Fruit fly (Drosophila melanogaster) whole organism, embryonic: ENCODE results near the gene CG8349.

ENCODE experiments used
- ATbp ChIP-seq: fragments of 200-800 bp; sonication (Bioruptor generic); optimal IDR thresholded peaks from 2 replicates; lab custom pipeline; 2017; ENCODE audit warnings: missing biosample characterization, mild to moderate bottlenecking, missing genetic modification characterization, missing genetic modification reagents
- Asciz ChIP-seq: fragments of 200-800 bp; sonication (Bioruptor generic); optimal IDR thresholded peaks from 2 replicates; lab custom pipeline; 2017; ENCODE audit warnings: missing biosample characterization, mild to moderate bottlenecking, missing genetic modification characterization, missing genetic modification reagents
- Atf6 ChIP-seq: fragments of 200-800 bp; sonication (Bioruptor generic); IDR thresholded peaks from 2 replicates; pipeline ENCODE4 v1.3.6; 2022; ENCODE audit warnings: missing biosample characterization, missing genetic modification characterization
- Bdp1 ChIP-seq: fragments of 200-800 bp; sonication (Bioruptor generic); optimal IDR thresholded peaks from 3 replicates; lab custom pipeline; 2016; ENCODE audit warnings: missing biosample characterization, missing genetic modification characterization
- C15 ChIP-seq: fragments of 200-800 bp; sonication (Bioruptor generic); IDR thresholded peaks from 3 replicates; pipeline ENCODE4 v1.3.6; 2022; ENCODE audit warnings: missing biosample characterization, missing genetic modification characterization
- CG10209 ChIP-seq: fragments of 200-800 bp; sonication (Bioruptor generic); optimal IDR thresholded peaks from 3 replicates; lab custom pipeline; 2017; ENCODE audit warnings: missing biosample characterization, mild to moderate bottlenecking, missing genetic modification characterization, missing genetic modification reagents
- CG10654 ChIP-seq: fragments of 200-800 bp; sonication (Bioruptor generic); optimal IDR thresholded peaks from 2 replicates; lab custom pipeline; 2016; ENCODE audit warnings: missing biosample characterization, missing genetic modification characterization
- CG10959 ChIP-seq: fragments of 200-800 bp; sonication (Bioruptor generic); IDR thresholded peaks from 2 replicates; pipeline ENCODE4 v1.3.6; 2022; ENCODE audit warnings: missing biosample characterization, missing genetic modification characterization
- CG14014 ChIP-seq: fragments of 200-800 bp; sonication (Bioruptor generic); IDR thresholded peaks from 2 replicates; pipeline ENCODE4 v1.3.6; 2022; ENCODE audit warnings: missing biosample characterization, missing genetic modification characterization
- CG1529 ChIP-seq: fragments of 200-800 bp; sonication (Bioruptor generic); optimal IDR thresholded peaks from 3 replicates; lab custom pipeline; 2018; ENCODE audit warnings: missing biosample characterization, missing genetic modification characterization
- CG18262 ChIP-seq: fragments of 200-800 bp; optimal IDR thresholded peaks from 3 replicates; lab custom pipeline; 2019; ENCODE audit warnings: missing biosample characterization, mild to moderate bottlenecking, missing genetic modification characterization, moderate library complexity
- CG2199 ChIP-seq: fragments of 200-800 bp; sonication (Bioruptor generic); IDR thresholded peaks from 3 replicates; pipeline ENCODE4 v1.3.6; 2022; ENCODE audit warnings: missing biosample characterization, missing genetic modification characterization
- CG2678 ChIP-seq: fragments of 200-800 bp; sonication (Bioruptor generic); optimal IDR thresholded peaks from 3 replicates; lab custom pipeline; 2019; ENCODE audit warnings: missing biosample characterization, mild to moderate bottlenecking, missing genetic modification characterization, moderate library complexity
- CG32772 ChIP-seq: fragments of 200-800 bp; sonication (Bioruptor generic); IDR thresholded peaks from 2 replicates; pipeline ENCODE4 v1.3.6; 2022; ENCODE audit warnings: missing biosample characterization, missing genetic modification characterization
- CG3838 ChIP-seq: fragments of 200-800 bp; sonication (Bioruptor generic); optimal IDR thresholded peaks from 3 replicates; lab custom pipeline; 2016; ENCODE audit warnings: missing biosample characterization, missing genetic modification characterization
- CG5953 ChIP-seq: fragments of 200-800 bp; sonication (Bioruptor generic); IDR thresholded peaks from 2 replicates; pipeline ENCODE4 v1.3.6; 2022; ENCODE audit warnings: missing biosample characterization, missing genetic modification characterization
- CG8089 ChIP-seq: fragments of 200-800 bp; sonication (Bioruptor generic); optimal IDR thresholded peaks from 3 replicates; lab custom pipeline; 2016; ENCODE audit warnings: missing biosample characterization, missing genetic modification characterization
- D ChIP-seq, 2 experiments: fragments of 200-800 bp in 1 of 2; fragments of >200 bp in 1 of 2; sonication (Bioruptor generic) in 1 of 2; optimal IDR thresholded peaks; 2 replicates in 1 of 2; 3 replicates in 1 of 2; lab custom pipeline; 2017; ENCODE audit warnings: mild to moderate bottlenecking in 1 of 2, missing biosample characterization in 1 of 2, missing genetic modification characterization in 1 of 2, missing genetic modification reagents in 1 of 2
- Dp ChIP-seq: fragments of 200-800 bp; sonication (Bioruptor generic); optimal IDR thresholded peaks from 2 replicates; lab custom pipeline; 2018; ENCODE audit warnings: missing biosample characterization, mild to moderate bottlenecking, missing genetic modification characterization, moderate library complexity
- Dref ChIP-seq: fragments of 200-800 bp; sonication (Bioruptor generic); IDR thresholded peaks from 2 replicates; pipeline ENCODE4 v1.3.6; 2022; ENCODE audit warnings: missing biosample characterization, missing genetic modification characterization
- Elba2 ChIP-seq: fragments of 200-800 bp; sonication (Bioruptor generic); optimal IDR thresholded peaks from 3 replicates; lab custom pipeline; 2016; ENCODE audit warnings: missing biosample characterization, missing genetic modification characterization
- Hand ChIP-seq: fragments of 200-800 bp; sonication (Bioruptor generic); optimal IDR thresholded peaks from 2 replicates; lab custom pipeline; 2017; ENCODE audit warnings: mild to moderate bottlenecking, missing biosample characterization, missing genetic modification reagents, missing genetic modification characterization
- Hmr ChIP-seq: fragments of 200-800 bp; sonication (Bioruptor generic); optimal IDR thresholded peaks from 3 replicates; lab custom pipeline; 2017; ENCODE audit warnings: mild to moderate bottlenecking, missing biosample characterization, missing genetic modification reagents, missing genetic modification characterization
- Hmx ChIP-seq: fragments of 200-800 bp; sonication (Bioruptor generic); optimal IDR thresholded peaks from 2 replicates; lab custom pipeline; 2016; ENCODE audit warnings: missing biosample characterization, missing genetic modification characterization
- Jarid2 ChIP-seq: fragments of 200-800 bp; sonication (Bioruptor generic); optimal IDR thresholded peaks from 3 replicates; lab custom pipeline; 2017; ENCODE audit warnings: mild to moderate bottlenecking, missing biosample characterization, missing genetic modification reagents, missing genetic modification characterization
- MBD-R2 ChIP-seq: fragments of 200-800 bp; sonication (Bioruptor generic); IDR thresholded peaks from 2 replicates; pipeline ENCODE4 v1.3.6; 2022; ENCODE audit warnings: missing biosample characterization, missing genetic modification characterization
- Mrtf ChIP-seq: fragments of 200-800 bp; sonication (Bioruptor generic); IDR thresholded peaks from 3 replicates; pipeline ENCODE4 v1.3.6; 2022; ENCODE audit warnings: missing biosample characterization, missing genetic modification characterization
- Nf-YA ChIP-seq: fragments of 200-800 bp; sonication (Bioruptor generic); IDR thresholded peaks from 2 replicates; pipeline ENCODE4 v1.3.6; 2022; ENCODE audit warnings: missing biosample characterization, missing genetic modification characterization
- Rfx ChIP-seq: fragments of 200-800 bp; sonication (Bioruptor generic); IDR thresholded peaks from 2 replicates; pipeline ENCODE4 v1.3.6; 2022; ENCODE audit warnings: missing biosample characterization, missing genetic modification characterization
- Sin3A ChIP-seq: fragments of >200 bp; optimal IDR thresholded peaks from 2 replicates; lab custom pipeline; 2018
- Vsx1 ChIP-seq: fragments of 200-800 bp; sonication (Bioruptor generic); optimal IDR thresholded peaks from 2 replicates; lab custom pipeline; 2017; ENCODE audit warnings: missing biosample characterization, mild to moderate bottlenecking, missing genetic modification characterization, missing genetic modification reagents
- br ChIP-seq: fragments of >200 bp; optimal IDR thresholded peaks from 2 replicates; lab custom pipeline; 2017
- crol ChIP-seq: fragments of 200-800 bp; sonication (Bioruptor generic); IDR thresholded peaks from 2 replicates; pipeline ENCODE4 v1.3.6; 2022; ENCODE audit warnings: missing biosample characterization, missing genetic modification characterization
- cwo ChIP-seq: fragments of 200-800 bp; sonication (Bioruptor generic); optimal IDR thresholded peaks from 3 replicates; lab custom pipeline; 2017; ENCODE audit warnings: missing biosample characterization, missing genetic modification characterization, mild to moderate bottlenecking, moderate library complexity, missing genetic modification reagents
- ems ChIP-seq: fragments of 200-800 bp; sonication (Bioruptor generic); optimal IDR thresholded peaks from 3 replicates; lab custom pipeline; 2016; ENCODE audit warnings: missing biosample characterization, missing genetic modification characterization
- eve ChIP-seq, 2 experiments: fragments of >200 bp; optimal IDR thresholded peaks; 2 replicates each; lab custom pipeline; 2017; ENCODE audit warnings: missing biosample characterization in 2 of 2, missing genetic modification characterization in 2 of 2
- ewg ChIP-seq: fragments of 200-800 bp; sonication (Bioruptor generic); optimal IDR thresholded peaks from 3 replicates; lab custom pipeline; 2017; ENCODE audit warnings: mild to moderate bottlenecking, missing biosample characterization, missing genetic modification reagents, missing genetic modification characterization
- fru ChIP-seq: fragments of >200 bp; optimal IDR thresholded peaks from 2 replicates; lab custom pipeline; 2017
- gfzf ChIP-seq: fragments of 200-800 bp; sonication (Bioruptor generic); optimal IDR thresholded peaks from 2 replicates; lab custom pipeline; 2016; ENCODE audit warnings: missing biosample characterization, mild to moderate bottlenecking, missing genetic modification characterization, moderate library complexity
- gro ChIP-seq: fragments of 200-800 bp; sonication (Bioruptor generic); optimal IDR thresholded peaks from 2 replicates; lab custom pipeline; 2016; ENCODE audit warnings: missing biosample characterization, missing genetic modification characterization
- ham ChIP-seq: fragments of 200-800 bp; sonication (Bioruptor generic); IDR thresholded peaks from 2 replicates; pipeline ENCODE4 v1.3.6; 2022; ENCODE audit warnings: missing biosample characterization, missing genetic modification characterization
- hb ChIP-seq: fragments of 200-800 bp; sonication (Bioruptor generic); IDR thresholded peaks from 3 replicates; pipeline ENCODE4 v1.3.6; 2022; ENCODE audit warnings: missing biosample characterization, missing genetic modification characterization; ENCODE audit not compliant: partially characterized antibody
- insv ChIP-seq, 2 experiments: fragments of 200-800 bp; sonication (Bioruptor generic); optimal IDR thresholded peaks; 3 replicates each; lab custom pipeline; 2016 to 2018; ENCODE audit warnings: missing biosample characterization in 2 of 2, missing genetic modification characterization in 2 of 2
- mam ChIP-seq: fragments of 200-800 bp; sonication (Bioruptor generic); optimal IDR thresholded peaks from 3 replicates; lab custom pipeline; 2016; ENCODE audit warnings: missing biosample characterization, missing genetic modification characterization
- org-1 ChIP-seq: fragments of 200-800 bp; sonication (Bioruptor generic); optimal IDR thresholded peaks from 2 replicates; lab custom pipeline; 2017; ENCODE audit warnings: missing biosample characterization, missing genetic modification characterization
- pfk ChIP-seq: fragments of 200-800 bp; sonication (Bioruptor generic); optimal IDR thresholded peaks from 2 replicates; lab custom pipeline; 2018; ENCODE audit warnings: missing biosample characterization, mild to moderate bottlenecking, missing genetic modification characterization, moderate library complexity
- psq ChIP-seq: fragments of 200-800 bp; sonication (Bioruptor generic); optimal IDR thresholded peaks from 2 replicates; lab custom pipeline; 2017; ENCODE audit warnings: missing biosample characterization, missing genetic modification characterization
- scrt ChIP-seq: fragments of 200-800 bp; sonication (Bioruptor generic); optimal IDR thresholded peaks from 2 replicates; lab custom pipeline; 2018; ENCODE audit warnings: missing biosample characterization, mild to moderate bottlenecking, missing genetic modification characterization, moderate library complexity
- shn ChIP-seq: fragments of 200-800 bp; sonication (Bioruptor generic); optimal IDR thresholded peaks from 3 replicates; lab custom pipeline; 2016; ENCODE audit warnings: missing biosample characterization, missing genetic modification characterization
- tap ChIP-seq: fragments of 200-800 bp; optimal IDR thresholded peaks from 3 replicates; lab custom pipeline; 2019; ENCODE audit warnings: missing biosample characterization, mild to moderate bottlenecking, missing genetic modification characterization, moderate library complexity
- vvl ChIP-seq: fragments of 200-800 bp; sonication (Bioruptor generic); IDR thresholded peaks from 2 replicates; pipeline ENCODE4 v1.3.6; 2022; ENCODE audit warnings: missing biosample characterization, missing genetic modification characterization
- z ChIP-seq: fragments of 200-800 bp; sonication (Bioruptor generic); IDR thresholded peaks from 3 replicates; pipeline ENCODE4 v1.3.6; 2022; ENCODE audit warnings: missing biosample characterization, missing genetic modification characterization

CG8349 gene

DNA sequence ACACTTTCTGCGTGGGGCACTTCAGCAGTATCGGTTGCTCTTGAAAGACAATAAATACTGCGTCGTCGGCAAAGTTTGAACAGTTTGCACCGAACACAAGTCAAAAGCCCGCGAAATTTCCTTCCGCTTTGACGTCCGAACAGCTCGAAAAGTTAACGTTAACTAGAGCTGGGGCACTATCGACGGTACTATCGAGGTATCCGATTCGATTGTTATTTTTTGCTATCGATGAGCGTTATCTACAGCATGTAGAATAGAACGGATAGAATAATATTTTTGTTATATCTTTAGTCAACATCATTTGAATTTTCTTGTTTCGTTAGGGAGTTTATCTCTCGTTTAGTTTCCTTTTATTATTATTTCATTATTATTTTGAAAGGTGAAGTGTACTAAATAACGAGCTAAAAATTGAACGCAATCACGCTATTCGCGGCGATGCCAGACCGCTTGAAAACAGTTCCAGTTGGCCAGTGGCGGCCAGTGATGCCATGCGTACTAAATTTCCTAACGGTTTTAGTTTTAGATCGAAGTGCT is 24.1 kb downstream of the CG8349 start, which contains the start of gene Pvr:
Gene Pvr, minus strand, starts transcription at position 167 of the 534 bp plus-strand sequence.
- TF ChIP-seq Elba2 (GFP tag; lab: Kevin White, UChicago) (no peak), CG14014 (GFP tag; lab: Robert Waterston, UW) (no peak), CG18262 (no peak), Sin3A (lab: Kevin White, UChicago) (peak; percentile 82), ewg (GFP tag; lab: Kevin White, UChicago) (no peak), Rfx (GFP tag; lab: Robert Waterston, UW) (peak; percentile 26; the same call in 1 of the 2 replicates), scrt (GFP tag; lab: Kevin White, UChicago) (no peak), D (optimal IDR thresholded peaks at IDR 0.05; lab: Kevin White, UChicago) (no peak), D (GFP tag; optimal IDR thresholded peaks at IDR 0.05; lab: Kevin White, UChicago) (no peak), Atf6 (GFP tag; lab: Robert Waterston, UW) (no peak), tap (no peak), CG10959 (no peak), br (lab: Kevin White, UChicago) (no peak), ems (GFP tag; lab: Kevin White, UChicago) (peak; percentile 32), ham (GFP tag; lab: Robert Waterston, UW) (no peak), cwo (GFP tag; lab: Kevin White, UChicago) (no peak), mam (GFP tag; lab: Kevin White, UChicago) (no peak), org-1 (GFP tag; lab: Kevin White, UChicago) (no peak), pfk (GFP tag; lab: Kevin White, UChicago) (no peak), Nf-YA (GFP tag; lab: Robert Waterston, UW) (no peak), Dp (GFP tag; lab: Kevin White, UChicago) (peak; percentile 66), crol (no peak), gfzf (GFP tag; lab: Kevin White, UChicago) (peak; percentile 12), CG8089 (GFP tag; lab: Kevin White, UChicago) (no peak), CG2199 (GFP tag; lab: Robert Waterston, UW) (no peak), CG2678 (no peak), hb (GFP tag; lab: Robert Waterston, UW) (peak; percentile 89), insv (GFP tag; optimal IDR thresholded peaks at IDR 0.05; lab: Kevin White, UChicago) (no peak), CG5953 (GFP tag; lab: Robert Waterston, UW) (no peak), MBD-R2 (GFP tag; lab: Robert Waterston, UW) (peak; percentile 34; the same call in 1 of the 2 replicates), eve (GFP tag; optimal IDR thresholded peaks at IDR 0.05; lab: Kevin White, UChicago) (no peak), CG10654 (no peak), ATbp (GFP tag; lab: Kevin White, UChicago) (no peak), gro (GFP tag; lab: Kevin White, UChicago) (no peak), vvl (peak; percentile 31; the same call in 1 of the 2 replicates), CG10209 (no peak), shn (GFP tag; lab: Kevin White, UChicago) (no peak), CG3838 (GFP tag; lab: Kevin White, UChicago) (no peak), Hmx (GFP tag; lab: Kevin White, UChicago) (no peak), Asciz (GFP tag; lab: Kevin White, UChicago) (no peak), Bdp1 (GFP tag; lab: Kevin White, UChicago) (no peak), fru (no peak), Jarid2 (peak; percentile 88), CG32772 (GFP tag; lab: Robert Waterston, UW) (no peak), C15 (no peak), z (GFP tag; lab: Robert Waterston, UW) (no peak), Dref (GFP tag; lab: Robert Waterston, UW) (peak; percentile 83), Hmr (GFP tag; lab: Kevin White, UChicago) (peak; percentile 64), Mrtf (GFP tag; lab: Robert Waterston, UW) (no peak), Hand (GFP tag; lab: Kevin White, UChicago) (no peak), Vsx1 (GFP tag; lab: Kevin White, UChicago) (no peak), CG1529 (GFP tag; lab: Kevin White, UChicago) (no peak), psq (GFP tag; lab: Kevin White, UChicago) (no peak)
